Fruit fly (Drosophila melanogaster) whole organism, embryonic: ENCODE results near the gene CG18265.

Experiments used
- CG31441 ChIP-seq: fragments of 200-800 bp; sonication (Bioruptor generic); IDR thresholded peaks from 2 replicates; pipeline ENCODE4 v1.3.6; 2022; ENCODE audit warnings: missing biosample characterization, missing genetic modification characterization
- Max ChIP-seq: fragments of 200-800 bp; sonication (Bioruptor generic); optimal IDR thresholded peaks from 2 replicates; lab custom pipeline; 2016; ENCODE audit warnings: missing biosample characterization, mild to moderate bottlenecking, missing genetic modification characterization
- chn ChIP-seq: fragments of 200-800 bp; sonication (Bioruptor generic); optimal IDR thresholded peaks from 2 replicates; lab custom pipeline; 2016; ENCODE audit warnings: missing biosample characterization, missing genetic modification characterization
- sim ChIP-seq: fragments of 200-800 bp; sonication (Bioruptor generic); IDR thresholded peaks from 2 replicates; pipeline ENCODE4 v1.3.6; 2022; ENCODE audit warnings: missing biosample characterization, missing genetic modification characterization
- sima ChIP-seq: fragments of 200-800 bp; sonication (Bioruptor generic); optimal IDR thresholded peaks from 2 replicates; lab custom pipeline; 2016; ENCODE audit warnings: missing biosample characterization, missing genetic modification characterization

DNA sequence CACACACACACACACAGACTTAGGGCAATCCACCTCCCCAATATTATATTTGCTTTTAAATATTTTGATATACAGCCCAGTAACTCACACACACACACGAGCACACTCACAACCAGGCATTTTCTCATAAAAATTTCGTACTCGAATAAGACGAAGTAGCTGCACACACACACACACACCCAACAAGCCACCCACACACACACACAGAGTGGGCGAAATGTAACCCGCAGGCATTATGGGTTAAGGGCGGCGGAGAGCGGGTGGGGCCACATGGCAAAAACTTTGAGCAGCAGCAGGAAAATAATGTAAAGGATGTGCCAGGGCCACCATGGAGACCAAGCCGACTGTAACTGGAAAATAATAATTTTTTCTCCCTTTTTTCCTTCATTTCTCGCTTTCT, 2.4 kb downstream of the CG18265 start:
- TF ChIP-seq Max (GFP tag; lab: Kevin White, UChicago) (no peak), sima (GFP tag; lab: Kevin White, UChicago) (no peak), chn (GFP tag; lab: Kevin White, UChicago) (no peak), sim (GFP tag; lab: Robert Waterston, UW) (no peak), CG31441 (GFP tag; lab: Robert Waterston, UW) (no peak)
